Worm (Caenorhabditis elegans): ENCODE results near the gene D2089.8.

DNA sequence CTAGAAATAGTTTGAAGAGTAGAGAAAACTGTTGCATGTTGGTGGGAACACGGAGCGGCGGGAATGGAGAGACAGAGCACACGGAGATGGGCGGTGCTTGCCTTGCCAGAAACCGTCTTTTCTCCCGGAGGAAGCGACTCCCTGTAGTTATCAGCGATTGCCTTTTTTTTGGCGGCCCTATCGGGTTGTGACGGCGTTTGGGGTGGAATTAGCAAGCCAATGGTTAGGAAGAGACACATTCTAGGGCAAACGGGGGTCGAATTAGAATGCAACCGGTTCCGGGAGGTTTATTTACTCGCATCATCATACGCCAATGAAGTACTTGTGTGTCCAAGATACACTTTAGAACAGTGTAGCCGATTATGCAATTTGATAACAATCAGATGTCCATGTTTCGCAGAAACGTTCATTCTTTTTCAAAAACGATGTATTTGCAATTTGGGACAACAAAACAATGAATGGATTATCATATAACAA lies 4.9 kb downstream of the D2089.8 start, which contains the start of gene lact-3:
- no peak for TF ChIP-seq ceh-34 (tag; optimal IDR thresholded peaks at IDR 0.05)
- no peak for TF ChIP-seq F13H6.1 (tag; optimal IDR thresholded peaks at IDR 0.05)
- TF ChIP-seq ceh-31 (tag; optimal IDR thresholded peaks at IDR 0.05): no peak
- no peak for TF ChIP-seq hlh-30 (tag; optimal IDR thresholded peaks at IDR 0.05; ENCODE audit: insufficient read depth)
- no peak for TF ChIP-seq nhr-11 (tag; optimal IDR thresholded peaks at IDR 0.05)

Data from whole organism, late embryonic.